Worm (Caenorhabditis elegans) whole organism, early embryonic: ENCODE data around the gene T05B9.2.

ENCODE experiments used
- F13C5.2 ChIP-seq: sonication (generic microtip); optimal IDR thresholded peaks from 2 replicates; lab custom pipeline; 2017; ENCODE audit warnings: mild to moderate bottlenecking, missing genetic modification characterization, inconsistent platforms, missing compliant biosample characterization
- ama-1 ChIP-seq: fragments of 150-350 bp; optimal IDR thresholded peaks from 2 replicates; lab custom pipeline; 2014
- ceh-13 ChIP-seq: fragments of 200-800 bp; sonication (Bioruptor generic); optimal IDR thresholded peaks from 2 replicates; lab custom pipeline; 2018; ENCODE audit warnings: mild to moderate bottlenecking, missing genetic modification characterization, missing compliant biosample characterization
- ets-7 ChIP-seq: sonication (generic microtip); optimal IDR thresholded peaks from 2 replicates; lab custom pipeline; 2016; ENCODE audit warnings: missing genotype, missing genetic modification characterization, missing compliant biosample characterization
- flt-1 ChIP-seq: fragments of 200-800 bp; sonication (Bioruptor generic); IDR thresholded peaks from 2 replicates; pipeline ENCODE4 v1.3.6; 2022; ENCODE audit warnings: missing genetic modification characterization, missing compliant biosample characterization
- hnd-1 ChIP-seq: sonication (generic microtip); optimal IDR thresholded peaks from 2 replicates; lab custom pipeline; 2016; ENCODE audit warnings: missing genetic modification characterization, missing compliant biosample characterization
- pes-1 ChIP-seq: fragments of 200-800 bp; sonication (Bioruptor generic); IDR thresholded peaks from 2 replicates; pipeline ENCODE4 v1.3.6; 2022; ENCODE audit warnings: missing genetic modification reagents, missing genetic modification characterization, missing compliant biosample characterization
- scrt-1 ChIP-seq: fragments of 200-800 bp; sonication (Bioruptor generic); IDR thresholded peaks from 2 replicates; pipeline ENCODE4 v1.3.6; 2022; ENCODE audit warnings: missing genetic modification characterization, missing compliant biosample characterization
- sea-1 ChIP-seq: fragments of 200-800 bp; sonication (Bioruptor generic); conservative IDR thresholded peaks from 2 replicates; pipeline ENCODE4 v1.3.6; 2022; ENCODE audit warnings: missing genetic modification characterization, missing compliant biosample characterization

- TF ChIP-seq F13C5.2 (tag; lab: Kevin White, UChicago) = no peak
- no peak for TF ChIP-seq ceh-13 (GFP tag; lab: Kevin White, UChicago)
- TF ChIP-seq hnd-1 (tag; lab: Kevin White, UChicago) = no peak
- TF ChIP-seq ama-1 (lab: Kevin White, UChicago) = no peak
- no peak for TF ChIP-seq flt-1
- TF ChIP-seq sea-1 (GFP tag; lab: Robert Waterston, UW) = no peak
- no peak for TF ChIP-seq scrt-1 (GFP tag; lab: Robert Waterston, UW)
- no peak for TF ChIP-seq ets-7
- no peak for TF ChIP-seq pes-1 (GFP tag; lab: Robert Waterston, UW)
Observed at ce11 chrII:11285282-11285933, 29.8 kb downstream of the T05B9.2 start.
